Fruit fly (Drosophila melanogaster): ENCODE results near the gene CG32277.

Gene CG32277

DNA sequence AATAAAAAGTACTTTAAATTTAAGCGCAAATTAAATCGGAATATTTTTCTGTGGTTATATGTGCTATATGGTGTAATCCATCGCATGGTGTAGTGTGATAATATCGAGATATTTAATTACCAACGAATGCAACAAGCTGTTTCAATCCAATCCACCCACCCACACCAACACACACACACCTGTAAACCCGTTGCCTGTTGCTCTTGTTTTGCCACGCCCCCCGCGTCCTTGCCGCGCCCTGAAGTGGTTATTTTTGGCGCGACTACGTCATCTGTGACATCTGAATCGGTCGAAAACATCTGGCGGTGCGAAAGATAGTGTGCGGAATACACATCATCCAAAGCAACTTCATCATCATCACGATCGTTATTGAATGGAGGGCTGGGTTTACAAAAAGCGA lies 39.9 kb downstream of the CG32277 start (continued):
- no peak for TF ChIP-seq wek (GFP tag; optimal IDR thresholded peaks at IDR 0.05)
- TF ChIP-seq lov (optimal IDR thresholded peaks at IDR 0.05) = no peak
- TF ChIP-seq lov (GFP tag; IDR thresholded peaks at IDR 0.05) = no peak
- no peak for TF ChIP-seq lab (GFP tag; optimal IDR thresholded peaks at IDR 0.05)
- TF ChIP-seq Ssrp (tag; optimal IDR thresholded peaks at IDR 0.05) = no peak
- no peak for TF ChIP-seq ttk (GFP tag; IDR thresholded peaks at IDR 0.05)
- peak; percentile 66 for TF ChIP-seq crol (GFP tag; IDR thresholded peaks at IDR 0.05)
- TF ChIP-seq pita (GFP tag; optimal IDR thresholded peaks at IDR 0.05) = no peak
- TF ChIP-seq CG2129 (GFP tag; IDR thresholded peaks at IDR 0.05; ENCODE audit: partially characterized antibody) = no peak
- TF ChIP-seq CG15601 (tag; optimal IDR thresholded peaks at IDR 0.05) = no peak
- no peak for TF ChIP-seq psq (GFP tag; optimal IDR thresholded peaks at IDR 0.05)
- no peak for TF ChIP-seq chif (GFP tag; optimal IDR thresholded peaks at IDR 0.05)
- no peak for TF ChIP-seq GATAe (GFP tag; conservative IDR thresholded peaks at IDR 0.05)
- no peak for TF ChIP-seq seq (GFP tag; IDR thresholded peaks at IDR 0.05)
- TF ChIP-seq wdn (GFP tag; IDR thresholded peaks at IDR 0.05) = no peak
- no peak for TF ChIP-seq CG2116 (GFP tag; optimal IDR thresholded peaks at IDR 0.05)
- peak; percentile 52 for TF ChIP-seq ftz-f1 (GFP tag; optimal IDR thresholded peaks at IDR 0.05)
- no peak for TF ChIP-seq org-1 (GFP tag; optimal IDR thresholded peaks at IDR 0.05)
- peak; percentile 26 for TF ChIP-seq CG34376 (GFP tag; optimal IDR thresholded peaks at IDR 0.05)

DNA sequence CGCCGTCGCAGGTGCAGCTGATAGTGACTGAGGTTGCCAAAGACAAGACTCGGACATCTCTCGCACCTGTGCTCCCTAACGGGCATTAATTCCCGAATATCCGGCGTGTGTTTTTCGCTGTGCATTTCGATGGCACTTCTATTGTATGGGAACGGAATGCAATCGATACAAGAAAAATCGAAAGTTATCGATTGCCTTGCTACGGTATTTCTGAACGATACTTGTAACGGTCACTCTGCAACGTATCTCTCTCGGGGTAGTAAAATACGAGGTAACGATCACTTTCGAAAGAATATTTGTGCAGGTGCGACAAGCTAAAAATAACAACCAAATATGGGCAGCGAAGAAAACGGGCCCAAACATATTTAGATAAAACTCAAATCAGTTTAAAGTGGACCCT lies 40.3 kb downstream of the CG32277 start, which contains the start of gene CG32280:
Gene CG32280 (plus strand): TSS at position 231 of the 400 bp plus-strand sequence.
- TF ChIP-seq CG1024 (GFP tag; IDR thresholded peaks at IDR 0.05) (no peak), sqz (GFP tag; optimal IDR thresholded peaks at IDR 0.05) (no peak), CG8290 (GFP tag; optimal IDR thresholded peaks at IDR 0.05) (peak; percentile 19), CG8290 (tag; optimal IDR thresholded peaks at IDR 0.05) (no peak), sug (tag; optimal IDR thresholded peaks at IDR 0.05) (peak; percentile 22), Sin3A (optimal IDR thresholded peaks at IDR 0.05) (peak; percentile 41), pb (GFP tag; optimal IDR thresholded peaks at IDR 0.05) (peak; percentile 7), CG15073 (GFP tag; optimal IDR thresholded peaks at IDR 0.05) (no peak), ab (GFP tag; optimal IDR thresholded peaks at IDR 0.05) (no peak), CG10543 (GFP tag; optimal IDR thresholded peaks at IDR 0.05) (peak; percentile 10), ERR (GFP tag; optimal IDR thresholded peaks at IDR 0.05) (peak; percentile 5), CG3281 (GFP tag; optimal IDR thresholded peaks at IDR 0.05) (peak; percentile 24), Ptx1 (GFP tag; IDR thresholded peaks at IDR 0.05) (peak; percentile 25; the same call in 1 of the 2 replicates), unc-4 (GFP tag; IDR thresholded peaks at IDR 0.05; ENCODE audit: partially characterized antibody) (peak; percentile 90), sens (GFP tag) (peak; percentile 91), slp2 (GFP tag; optimal IDR thresholded peaks at IDR 0.05) (peak; percentile 24), HHEX (GFP tag; optimal IDR thresholded peaks at IDR 0.05) (peak; percentile 47), CG2120 (GFP tag; optimal IDR thresholded peaks at IDR 0.05) (peak; percentile 51), HmgD (GFP tag; optimal IDR thresholded peaks at IDR 0.05) (peak; percentile 68), gro (GFP tag; optimal IDR thresholded peaks at IDR 0.05) (peak; percentile 61), CG4424 (GFP tag; optimal IDR thresholded peaks at IDR 0.05) (peak; percentile 6), E2f2 (GFP tag; IDR thresholded peaks at IDR 0.05) (peak; percentile 45; the same call in 1 of the 2 replicates), HLH4C (GFP tag; IDR thresholded peaks at IDR 0.05; ENCODE audit: partially characterized antibody) (peak; percentile 86), hb (GFP tag; IDR thresholded peaks at IDR 0.05; ENCODE audit: partially characterized antibody) (peak; percentile 73), nmo (GFP tag; optimal IDR thresholded peaks at IDR 0.05) (peak; percentile 38), zfh2 (GFP tag; optimal IDR thresholded peaks at IDR 0.05) (peak; percentile 31), bbx (GFP tag; IDR thresholded peaks at IDR 0.05; ENCODE audit: partially characterized antibody) (peak; percentile 91), so (GFP tag; IDR thresholded peaks at IDR 0.05) (0 out of 3 replicates have a peak, but pooled peaks have one; percentile 32), unpg (GFP tag; optimal IDR thresholded peaks at IDR 0.05) (peak; percentile 20), amos (GFP tag; IDR thresholded peaks at IDR 0.05; ENCODE audit: partially characterized antibody) (peak; percentile 91), Pdp1 (GFP tag; optimal IDR thresholded peaks at IDR 0.05) (peak in 1 of 2 experiments; percentile 49), CG30403 (GFP tag; optimal IDR thresholded peaks at IDR 0.05) (peak; percentile 6), Lim3 (GFP tag; IDR thresholded peaks at IDR 0.05) (no peak)

Measured in whole organism, embryonic.